Fruit fly (Drosophila melanogaster) whole organism, wandering third instar larva: ENCODE data around the gene Tmx3.

Experiments
- Abd-B ChIP-seq: fragments of >200 bp; optimal IDR thresholded peaks from 2 replicates; lab custom pipeline; 2017; ENCODE audit warnings: missing biosample characterization, missing genetic modification characterization
- CG32264 ChIP-seq: fragments of 200-800 bp; sonication (Bioruptor generic); optimal IDR thresholded peaks from 2 replicates; lab custom pipeline; 2016; ENCODE audit warnings: missing biosample characterization, missing genetic modification characterization
- CG9705 ChIP-seq: fragments of 200-800 bp; sonication (Bioruptor generic); optimal IDR thresholded peaks from 2 replicates; lab custom pipeline; 2018; ENCODE audit warnings: missing biosample characterization, mild to moderate bottlenecking, missing genetic modification characterization
- CrebA ChIP-seq: fragments of 200-800 bp; sonication (Bioruptor generic); optimal IDR thresholded peaks from 2 replicates; lab custom pipeline; 2016; ENCODE audit warnings: missing biosample characterization, mild to moderate bottlenecking, missing genetic modification characterization, borderline replicate concordance
- Dfd ChIP-seq: fragments of >200 bp; optimal IDR thresholded peaks from 2 replicates; lab custom pipeline; 2017; ENCODE audit warnings: missing biosample characterization, missing genetic modification characterization
- Dif ChIP-seq: fragments of 200-275, 200-300 bp; sonication (Bioruptor generic); optimal IDR thresholded peaks from 2 replicates; lab custom pipeline; 2018; ENCODE audit warnings: missing biosample characterization, missing genetic modification characterization; ENCODE audit not compliant: partially characterized antibody
- GATAd ChIP-seq: sonication (Bioruptor generic); optimal IDR thresholded peaks from 2 replicates; lab custom pipeline; 2016; ENCODE audit warnings: missing biosample characterization, missing genetic modification characterization
- HLH106 ChIP-seq: fragments of 200-800 bp; optimal IDR thresholded peaks from 3 replicates; lab custom pipeline; 2019; ENCODE audit warnings: missing biosample characterization, mild to moderate bottlenecking, missing genetic modification characterization, moderate library complexity
- Hnf4 ChIP-seq: fragments of 200-800 bp; sonication (Bioruptor generic); optimal IDR thresholded peaks from 2 replicates; lab custom pipeline; 2016; ENCODE audit warnings: missing biosample characterization, mild to moderate bottlenecking, missing genetic modification characterization
- Hr78 ChIP-seq: fragments of >200 bp; optimal IDR thresholded peaks from 2 replicates; lab custom pipeline; 2017; ENCODE audit warnings: missing biosample characterization, missing genetic modification characterization
- Hr83 ChIP-seq: fragments of 200-300 bp; sonication (Bioruptor generic); optimal IDR thresholded peaks from 2 replicates; lab custom pipeline; 2016; ENCODE audit warnings: missing biosample characterization, mild to moderate bottlenecking, missing genetic modification characterization, moderate library complexity; ENCODE audit not compliant: poor library complexity, severe bottlenecking
- Jra ChIP-seq: sonication (Bioruptor generic); optimal IDR thresholded peaks from 2 replicates; lab custom pipeline; 2016; ENCODE audit warnings: missing biosample characterization, missing genetic modification characterization
- Mio ChIP-seq: sonication (Bioruptor generic); optimal IDR thresholded peaks from 2 replicates; lab custom pipeline; 2016; ENCODE audit warnings: missing biosample characterization, missing genetic modification characterization
- Myc ChIP-seq: fragments of >200 bp; optimal IDR thresholded peaks from 2 replicates; lab custom pipeline; 2017
- N ChIP-seq: fragments of >200 bp; optimal IDR thresholded peaks from 2 replicates; lab custom pipeline; 2018; ENCODE audit warnings: missing biosample characterization, missing external identifiers, missing genetic modification characterization
- OdsH ChIP-seq: fragments of 200-800 bp; sonication (Bioruptor generic); optimal IDR thresholded peaks from 2 replicates; lab custom pipeline; 2016; ENCODE audit warnings: missing biosample characterization, mild to moderate bottlenecking, missing genetic modification characterization
- Rel ChIP-seq, 2 experiments: fragments of 200-800 bp; sonication (Bioruptor generic) in 1 of 2; optimal IDR thresholded peaks; 2 replicates in 1 of 2; 3 replicates in 1 of 2; lab custom pipeline; 2016 to 2019; ENCODE audit warnings: mild to moderate bottlenecking in 2 of 2, missing biosample characterization in 2 of 2, missing genetic modification characterization in 2 of 2, moderate library complexity in 1 of 2
- Sp1 ChIP-seq: fragments of 200-800 bp; sonication (Bioruptor generic); optimal IDR thresholded peaks from 3 replicates; lab custom pipeline; 2019; ENCODE audit warnings: missing biosample characterization, mild to moderate bottlenecking, missing genetic modification characterization, moderate library complexity
- Vsx2 ChIP-seq: fragments of 200-300, 225-300 bp; sonication (Bioruptor generic); optimal IDR thresholded peaks from 2 replicates; lab custom pipeline; 2018; ENCODE audit warnings: missing biosample characterization, missing genetic modification characterization; ENCODE audit not compliant: partially characterized antibody
- br ChIP-seq: fragments of 200-800 bp; sonication (Bioruptor generic); optimal IDR thresholded peaks from 2 replicates; lab custom pipeline; 2016; ENCODE audit warnings: missing biosample characterization, missing genetic modification characterization
- brk ChIP-seq: fragments of 200-800 bp; sonication (Bioruptor generic); optimal IDR thresholded peaks from 2 replicates; lab custom pipeline; 2016; ENCODE audit warnings: missing biosample characterization, mild to moderate bottlenecking, missing genetic modification characterization
- dl ChIP-seq, 2 experiments: fragments of 175-275, 200-275 bp in 1 of 2; fragments of 200-275 bp in 1 of 2; sonication (Bioruptor generic); optimal IDR thresholded peaks; lab custom pipeline; 2018; ENCODE audit warnings: mild to moderate bottlenecking in 2 of 2, missing biosample characterization in 2 of 2, missing genetic modification characterization in 2 of 2, moderate library complexity in 2 of 2; ENCODE audit not compliant: partially characterized antibody in 2 of 2, insufficient read depth in 1 of 2
- dmrt93B ChIP-seq: fragments of 200-800 bp; sonication (Bioruptor generic); optimal IDR thresholded peaks from 2 replicates; lab custom pipeline; 2018; ENCODE audit warnings: missing biosample characterization, mild to moderate bottlenecking, missing genetic modification characterization
- dsf ChIP-seq: sonication (Bioruptor generic); optimal IDR thresholded peaks from 2 replicates; lab custom pipeline; 2016; ENCODE audit warnings: missing biosample characterization, missing genetic modification characterization, borderline replicate concordance
- ey ChIP-seq: fragments of 200-800 bp; sonication (Bioruptor generic); optimal IDR thresholded peaks from 2 replicates; lab custom pipeline; 2016; ENCODE audit warnings: missing biosample characterization, missing genetic modification characterization
- foxo ChIP-seq, 2 experiments: fragments of 200-800 bp; sonication (Bioruptor generic); optimal IDR thresholded peaks; 2 replicates in 1 of 2; 3 replicates in 1 of 2; lab custom pipeline; 2016 to 2017; ENCODE audit warnings: missing biosample characterization in 2 of 2, missing genetic modification characterization in 2 of 2
- fru ChIP-seq: fragments of 200-800 bp; sonication (Bioruptor generic); optimal IDR thresholded peaks from 3 replicates; lab custom pipeline; 2016; ENCODE audit warnings: missing biosample characterization, mild to moderate bottlenecking, missing genetic modification characterization
- h ChIP-seq: fragments of 200-800 bp; sonication (Bioruptor generic); optimal IDR thresholded peaks from 3 replicates; lab custom pipeline; 2016; ENCODE audit warnings: missing biosample characterization, mild to moderate bottlenecking, missing genetic modification characterization
- lola ChIP-seq: fragments of >200 bp; optimal IDR thresholded peaks from 2 replicates; lab custom pipeline; 2017; ENCODE audit warnings: missing biosample characterization, missing genetic modification characterization
- pan ChIP-seq: fragments of >200 bp; optimal IDR thresholded peaks from 2 replicates; lab custom pipeline; 2017
- psq ChIP-seq: fragments of 200-800 bp; sonication (Bioruptor generic); optimal IDR thresholded peaks from 3 replicates; lab custom pipeline; 2017; ENCODE audit warnings: missing biosample characterization, mild to moderate bottlenecking, missing genetic modification characterization, moderate library complexity
- rgr ChIP-seq: fragments of 200-800 bp; sonication (Bioruptor generic); optimal IDR thresholded peaks from 3 replicates; lab custom pipeline; 2016; ENCODE audit warnings: missing biosample characterization, mild to moderate bottlenecking, missing genetic modification characterization
- sage ChIP-seq: fragments of 200-800 bp; sonication (Bioruptor generic); optimal IDR thresholded peaks from 2 replicates; lab custom pipeline; 2016; ENCODE audit warnings: missing biosample characterization, mild to moderate bottlenecking, missing genetic modification characterization
- sv ChIP-seq: fragments of 200-800 bp; sonication (Bioruptor generic); optimal IDR thresholded peaks from 3 replicates; lab custom pipeline; 2016; ENCODE audit warnings: missing biosample characterization, missing genetic modification characterization
- tai ChIP-seq: sonication (Bioruptor generic); optimal IDR thresholded peaks from 2 replicates; lab custom pipeline; 2016; ENCODE audit warnings: missing biosample characterization, missing genetic modification characterization
- usp ChIP-seq: fragments of >200 bp; optimal IDR thresholded peaks from 2 replicates; lab custom pipeline; 2017; ENCODE audit warnings: missing biosample characterization, missing genetic modification characterization
- woc ChIP-seq: sonication (Bioruptor generic); optimal IDR thresholded peaks from 2 replicates; lab custom pipeline; 2016; ENCODE audit warnings: missing biosample characterization, mild to moderate bottlenecking, missing genetic modification characterization

Gene Tmx3

dm6 chr3L:16189058-16189924 is 39.6 kb upstream of the Tmx3 start:
- TF ChIP-seq foxo (GFP tag; optimal IDR thresholded peaks at IDR 0.05; lab: Kevin White, UChicago) (peak in 1 of 2 experiments; percentile 60), GATAd (no peak), dmrt93B (GFP tag; lab: Kevin White, UChicago) (no peak), Hnf4 (no peak), CG9705 (GFP tag; lab: Kevin White, UChicago) (no peak), Dif (GFP tag; lab: Kevin White, UChicago) (no peak), Mio (GFP tag; lab: Kevin White, UChicago) (no peak), sage (GFP tag; lab: Kevin White, UChicago) (no peak), brk (GFP tag; lab: Kevin White, UChicago) (no peak), lola (no peak), dsf (GFP tag; lab: Kevin White, UChicago) (no peak), CrebA (GFP tag; lab: Kevin White, UChicago) (no peak), HLH106 (tag; lab: Kevin White, UChicago) (peak; percentile 50), woc (GFP tag; lab: Kevin White, UChicago) (peak; percentile 62), Jra (GFP tag; lab: Kevin White, UChicago) (no peak), pan (lab: Kevin White, UChicago) (no peak), psq (GFP tag; lab: Kevin White, UChicago) (peak; percentile 35), Hr78 (GFP tag; lab: Kevin White, UChicago) (no peak), Hr83 (no peak), Dfd (GFP tag; lab: Kevin White, UChicago) (no peak), fru (GFP tag; lab: Kevin White, UChicago) (no peak), ey (no peak), Rel (GFP tag; optimal IDR thresholded peaks at IDR 0.05; lab: Kevin White, UChicago) (no peak), Rel (tag; optimal IDR thresholded peaks at IDR 0.05; lab: Kevin White, UChicago) (no peak), tai (GFP tag; lab: Kevin White, UChicago) (no peak), sv (GFP tag; lab: Kevin White, UChicago) (no peak), usp (GFP tag; lab: Kevin White, UChicago) (no peak), Myc (lab: Kevin White, UChicago) (no peak), Abd-B (no peak), N (GFP tag; lab: Kevin White, UChicago) (no peak), dl (GFP tag; optimal IDR thresholded peaks at IDR 0.05; lab: Kevin White, UChicago; ENCODE audit: insufficient read depth in 1 of 2, partially characterized antibody in 2 of 2) (no peak), br (GFP tag; lab: Kevin White, UChicago) (no peak), Sp1 (GFP tag; lab: Kevin White, UChicago) (peak; percentile 46), Vsx2 (GFP tag; lab: Kevin White, UChicago) (no peak), h (peak; percentile 14), CG32264 (GFP tag; lab: Kevin White, UChicago) (no peak), rgr (GFP tag; lab: Kevin White, UChicago) (no peak), OdsH (no peak)

dm6 chr3L:16189925-16190231 is 39.0 kb upstream of the Tmx3 start:
- TF ChIP-seq br (GFP tag; lab: Kevin White, UChicago): peak; percentile 23
- TF ChIP-seq fru (GFP tag; lab: Kevin White, UChicago): peak; percentile 13
- TF ChIP-seq Hr83: peak; percentile 7
- no peak for TF ChIP-seq Rel (GFP tag; optimal IDR thresholded peaks at IDR 0.05; lab: Kevin White, UChicago)
- TF ChIP-seq Rel (tag; optimal IDR thresholded peaks at IDR 0.05; lab: Kevin White, UChicago): peak; percentile 14
- TF ChIP-seq Hnf4: peak; percentile 55
- TF ChIP-seq foxo (GFP tag; optimal IDR thresholded peaks at IDR 0.05; lab: Kevin White, UChicago): peak in 1 of 2 experiments; percentile 11
- TF ChIP-seq Dif (GFP tag; lab: Kevin White, UChicago): peak; percentile 31
- TF ChIP-seq ey: no peak
- no peak for TF ChIP-seq HLH106 (tag; lab: Kevin White, UChicago)
- no peak for TF ChIP-seq dmrt93B (GFP tag; lab: Kevin White, UChicago)
